Worm (Caenorhabditis elegans) whole organism, midembryonic: Measurements from ENCODE around the gene W02A2.12.

Experiments used
- T22C8.4 ChIP-seq: fragments of 200-800 bp; sonication (Bioruptor generic); IDR thresholded peaks from 2 replicates; pipeline ENCODE4 v1.3.6; 2022; ENCODE audit warnings: missing genetic modification characterization, missing compliant biosample characterization
- cog-1 ChIP-seq: sonication (generic microtip); optimal IDR thresholded peaks from 2 replicates; lab custom pipeline; 2016; ENCODE audit warnings: missing genetic modification characterization, missing compliant biosample characterization
- flt-1 ChIP-seq: fragments of 200-800 bp; sonication (Bioruptor generic); IDR thresholded peaks from 2 replicates; pipeline ENCODE4 v1.3.6; 2022; ENCODE audit warnings: missing genetic modification characterization, missing compliant biosample characterization
- klf-2 ChIP-seq: fragments of 200-800 bp; sonication (Bioruptor generic); conservative IDR thresholded peaks from 2 replicates; pipeline ENCODE4 v1.3.6; 2022; ENCODE audit warnings: missing genetic modification reagents, missing genetic modification characterization, missing compliant biosample characterization
- ref-1 ChIP-seq: fragments of 200-800 bp; sonication (Bioruptor generic); conservative IDR thresholded peaks from 2 replicates; pipeline ENCODE4 v1.3.6; 2022; ENCODE audit warnings: missing genetic modification reagents, missing genetic modification characterization, missing compliant biosample characterization
- tab-1 ChIP-seq: fragments of 200-800 bp; sonication (Bioruptor generic); IDR thresholded peaks from 2 replicates; pipeline ENCODE4 v1.3.6; 2022; ENCODE audit warnings: missing genetic modification characterization, missing compliant biosample characterization
- ztf-23 ChIP-seq: fragments of 200-800 bp; sonication (Bioruptor generic); IDR thresholded peaks from 2 replicates; pipeline ENCODE4 v1.3.6; 2022; ENCODE audit warnings: missing genetic modification reagents, missing genetic modification characterization, missing compliant biosample characterization
- ztf-29 ChIP-seq: fragments of 200-800 bp; sonication (Bioruptor generic); IDR thresholded peaks from 2 replicates; pipeline ENCODE4 v1.3.6; 2022; ENCODE audit warnings: missing genetic modification reagents, missing genetic modification characterization, missing compliant biosample characterization

DNA sequence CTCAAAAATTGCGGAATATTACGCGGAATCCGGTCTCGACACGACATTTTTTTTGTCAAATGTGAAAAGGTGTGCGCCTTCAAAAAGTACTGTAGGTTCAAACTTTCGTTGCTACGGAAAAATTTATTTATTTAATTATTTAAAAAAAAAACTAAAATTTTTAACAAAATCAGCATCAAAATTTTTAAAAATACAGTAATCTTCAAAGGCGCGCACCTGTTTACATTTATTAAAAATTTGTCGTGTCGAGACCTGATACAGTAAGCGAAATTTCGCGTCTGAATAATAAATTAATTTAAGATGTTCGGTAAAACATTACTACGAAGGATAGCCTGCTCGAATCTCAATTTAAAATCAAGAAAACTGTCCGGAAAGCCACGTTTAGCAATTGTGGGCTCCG is 23.1 kb upstream of the W02A2.12 start, which contains the start of gene Y62E10A.6:
- TF ChIP-seq ref-1 (GFP tag; lab: Robert Waterston, UW) (no peak), ztf-29 (GFP tag; lab: Robert Waterston, UW) (no peak), flt-1 (GFP tag; lab: Robert Waterston, UW) (no peak), klf-2 (GFP tag; lab: Robert Waterston, UW) (no peak), T22C8.4 (GFP tag; lab: Robert Waterston, UW) (no peak), ztf-23 (GFP tag; lab: Robert Waterston, UW) (no peak), cog-1 (tag; lab: Kevin White, UChicago) (no peak), tab-1 (no peak)
